Fruit fly (Drosophila melanogaster): ENCODE data around the gene CG32576.
A peak's percentile ranks its signal among the peaks of the same experiment; 100 is the strongest.

Gene CG32576

DNA sequence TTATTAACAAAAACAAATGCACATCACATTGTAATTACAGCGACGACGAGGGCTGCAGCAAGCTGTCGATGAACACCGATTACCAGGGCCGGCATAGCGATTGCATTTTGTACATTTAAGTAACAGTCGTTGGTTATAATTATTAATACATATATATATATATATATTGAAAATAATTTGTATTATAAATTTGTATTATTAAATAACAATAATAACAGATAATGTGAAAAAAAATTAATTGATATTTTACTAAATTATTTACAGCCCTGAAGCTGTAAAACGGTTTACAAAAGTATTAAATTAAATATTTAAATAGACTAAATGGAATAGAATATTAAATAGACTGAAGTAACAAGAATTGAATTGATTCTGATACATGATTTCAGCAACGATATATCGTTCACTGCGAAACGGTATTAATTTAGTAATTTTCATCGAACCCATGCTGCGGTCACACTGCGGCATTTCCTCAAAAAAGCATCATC is 12.4 kb downstream of the CG32576 start, which contains the start of the genes kat80 and Prosalpha4 (continued):
- TF ChIP-seq CG15514 (GFP tag; optimal IDR thresholded peaks at IDR 0.05) (peak; percentile 58), CrebB (tag; optimal IDR thresholded peaks at IDR 0.05) (no peak), Hr78 (GFP tag; optimal IDR thresholded peaks at IDR 0.05) (no peak), tin (GFP tag; optimal IDR thresholded peaks at IDR 0.05) (peak; percentile 22), CG1529 (GFP tag; optimal IDR thresholded peaks at IDR 0.05) (no peak), CG4820 (GFP tag; optimal IDR thresholded peaks at IDR 0.05) (no peak), Hr51 (GFP tag; optimal IDR thresholded peaks at IDR 0.05) (peak in 1 of 2 experiments; percentile 10), dm (GFP tag; optimal IDR thresholded peaks at IDR 0.05) (no peak), CG6813 (GFP tag; optimal IDR thresholded peaks at IDR 0.05) (no peak), Dek (tag; optimal IDR thresholded peaks at IDR 0.05) (peak; percentile 49), row (GFP tag; IDR thresholded peaks at IDR 0.05) (peak; percentile 77), Jarid2 (GFP tag; optimal IDR thresholded peaks at IDR 0.05) (no peak), CG14014 (GFP tag; IDR thresholded peaks at IDR 0.05) (no peak), fd102C (GFP tag; optimal IDR thresholded peaks at IDR 0.05) (no peak), CG17612 (GFP tag; IDR thresholded peaks at IDR 0.05) (no peak), Optix (GFP tag; IDR thresholded peaks at IDR 0.05) (no peak), D19B (GFP tag; optimal IDR thresholded peaks at IDR 0.05) (no peak), CG2199 (GFP tag; IDR thresholded peaks at IDR 0.05) (no peak), pita (GFP tag; optimal IDR thresholded peaks at IDR 0.05) (no peak), Dfd (GFP tag; optimal IDR thresholded peaks at IDR 0.05) (no peak), CG4424 (GFP tag; optimal IDR thresholded peaks at IDR 0.05) (peak; percentile 29), CG14860 (GFP tag; IDR thresholded peaks at IDR 0.05; ENCODE audit: partially characterized antibody) (0 out of 3 replicates have a peak, but pooled peaks have one; percentile 40), lab (GFP tag; optimal IDR thresholded peaks at IDR 0.05) (peak; percentile 51), CG1792 (GFP tag; optimal IDR thresholded peaks at IDR 0.05) (no peak), tna (GFP tag; IDR thresholded peaks at IDR 0.05; ENCODE audit: partially characterized antibody) (no peak), CG6765 (GFP tag; optimal IDR thresholded peaks at IDR 0.05) (no peak), CG7928 (GFP tag; optimal IDR thresholded peaks at IDR 0.05) (peak; percentile 96), fu2 (GFP tag; optimal IDR thresholded peaks at IDR 0.05) (no peak), CG11504 (tag; optimal IDR thresholded peaks at IDR 0.05) (peak; percentile 55), klu (GFP tag; IDR thresholded peaks at IDR 0.05) (no peak), bcd (GFP tag; optimal IDR thresholded peaks at IDR 0.05) (peak; percentile 30), hth (optimal IDR thresholded peaks at IDR 0.05) (no peak), gsb-n (tag; optimal IDR thresholded peaks at IDR 0.05) (no peak), CG7987 (GFP tag; optimal IDR thresholded peaks at IDR 0.05) (no peak), CG18619 (GFP tag; optimal IDR thresholded peaks at IDR 0.05) (no peak), CG30403 (GFP tag; optimal IDR thresholded peaks at IDR 0.05) (peak; percentile 10), otp (GFP tag; IDR thresholded peaks at IDR 0.05) (no peak), CG3281 (GFP tag; optimal IDR thresholded peaks at IDR 0.05) (peak; percentile 62), lola (GFP tag; optimal IDR thresholded peaks at IDR 0.05) (peak in 1 of 3 experiments; percentile 33), Six4 (GFP tag; optimal IDR thresholded peaks at IDR 0.05) (no peak), pros (GFP tag; optimal IDR thresholded peaks at IDR 0.05) (no peak), caup (GFP tag; optimal IDR thresholded peaks at IDR 0.05; ENCODE audit: severe bottlenecking) (peak; percentile 20), Oaz (GFP tag; IDR thresholded peaks at IDR 0.05) (no peak), CG3163 (GFP tag; optimal IDR thresholded peaks at IDR 0.05) (no peak), CG3995 (GFP tag; optimal IDR thresholded peaks at IDR 0.05) (peak; percentile 96), CG4404 (GFP tag; IDR thresholded peaks at IDR 0.05) (no peak), lilli (GFP tag; optimal IDR thresholded peaks at IDR 0.05) (peak; percentile 21), CG9932 (GFP tag; IDR thresholded peaks at IDR 0.05) (peak; percentile 64), CG3065 (GFP tag; optimal IDR thresholded peaks at IDR 0.05) (no peak), CG5245 (GFP tag; optimal IDR thresholded peaks at IDR 0.05) (no peak)
